Fruit fly (Drosophila melanogaster) Kc167 (cell line): ENCODE data around the gene CG43342.

Source experiments
- Myc ChIP-seq: fragments of >200 bp; optimal IDR thresholded peaks from 2 replicates; lab custom pipeline; 2017; ENCODE audit warnings: missing external identifiers
- Sin3A ChIP-seq: fragments of >200 bp; optimal IDR thresholded peaks from 2 replicates; lab custom pipeline; 2018; ENCODE audit warnings: missing external identifiers
- h ChIP-seq: fragments of >200 bp; optimal IDR thresholded peaks from 3 replicates; lab custom pipeline; 2018; ENCODE audit warnings: missing external identifiers
- insv ChIP-seq: fragments of >200 bp; optimal IDR thresholded peaks from 3 replicates; lab custom pipeline; 2018; ENCODE audit warnings: missing external identifiers
- psq ChIP-seq: fragments of >200 bp; optimal IDR thresholded peaks from 2 replicates; lab custom pipeline; 2017; ENCODE audit warnings: missing external identifiers
- ttk ChIP-seq: sonication (Bioruptor generic); optimal IDR thresholded peaks from 2 replicates; lab custom pipeline; 2017; ENCODE audit warnings: missing external identifiers

The CG43342 gene

DNA sequence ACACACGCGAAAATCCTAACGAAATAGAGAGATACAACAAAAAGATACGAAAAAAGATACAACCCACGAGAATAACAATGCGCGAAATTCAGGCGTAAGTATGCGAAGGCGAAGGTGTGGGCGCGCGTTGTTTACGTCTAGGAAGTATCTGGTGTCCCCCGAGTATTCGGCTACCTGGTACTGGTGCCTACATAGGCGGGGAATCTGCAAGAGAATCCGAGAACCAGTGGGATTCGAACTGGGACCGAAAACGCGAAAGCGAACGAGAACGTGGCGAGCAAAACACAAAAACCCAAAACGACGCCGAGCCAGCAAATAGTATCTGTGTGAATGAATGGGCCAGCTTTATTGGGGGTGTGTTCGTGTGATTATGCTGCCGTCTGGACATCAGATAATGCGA is 9.0 kb downstream of the CG43342 start:
- no peak for TF ChIP-seq Sin3A (lab: Kevin White, UChicago)
- TF ChIP-seq psq = no peak
- TF ChIP-seq ttk (lab: Kevin White, UChicago) = no peak
- no peak for TF ChIP-seq Myc (lab: Kevin White, UChicago)
- no peak for TF ChIP-seq h (lab: Kevin White, UChicago)
- TF ChIP-seq insv = no peak

DNA sequence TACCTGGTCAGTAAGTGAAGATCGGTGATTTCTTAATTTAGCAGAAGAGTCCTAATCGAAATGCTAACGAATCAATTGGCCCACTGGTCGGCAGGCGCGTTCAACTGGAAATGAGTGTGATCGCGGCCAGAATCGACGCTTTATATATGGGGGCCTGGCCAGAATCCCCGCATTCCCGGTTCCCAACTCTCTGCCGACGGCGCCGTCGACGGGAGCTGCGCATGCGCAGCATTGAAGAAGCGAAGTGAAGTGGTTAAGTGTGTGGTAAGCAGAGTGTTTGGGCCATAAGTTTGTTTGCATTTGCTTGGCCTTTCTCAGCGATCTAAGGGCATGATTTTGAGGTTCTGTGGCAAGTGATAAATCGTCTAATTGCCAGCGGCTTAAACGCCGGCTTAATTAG is 12.9 kb downstream of the CG43342 start, which contains the start of gene CG13857:
CG13857 (minus strand) TSS at position 101 of the 400 bp plus-strand sequence.
- TF ChIP-seq insv = no peak
- TF ChIP-seq h (lab: Kevin White, UChicago) = no peak
- TF ChIP-seq Myc (lab: Kevin White, UChicago) = no peak
- TF ChIP-seq ttk (lab: Kevin White, UChicago) = no peak
- no peak for TF ChIP-seq Sin3A (lab: Kevin White, UChicago)
- TF ChIP-seq psq = no peak

- TF ChIP-seq ttk (lab: Kevin White, UChicago) (no peak), psq (no peak), h (lab: Kevin White, UChicago) (no peak), Myc (lab: Kevin White, UChicago) (no peak)
These were observed 14.5 kb downstream of the CG43342 start for dm6 chr3R:22395409-22396178.

DNA sequence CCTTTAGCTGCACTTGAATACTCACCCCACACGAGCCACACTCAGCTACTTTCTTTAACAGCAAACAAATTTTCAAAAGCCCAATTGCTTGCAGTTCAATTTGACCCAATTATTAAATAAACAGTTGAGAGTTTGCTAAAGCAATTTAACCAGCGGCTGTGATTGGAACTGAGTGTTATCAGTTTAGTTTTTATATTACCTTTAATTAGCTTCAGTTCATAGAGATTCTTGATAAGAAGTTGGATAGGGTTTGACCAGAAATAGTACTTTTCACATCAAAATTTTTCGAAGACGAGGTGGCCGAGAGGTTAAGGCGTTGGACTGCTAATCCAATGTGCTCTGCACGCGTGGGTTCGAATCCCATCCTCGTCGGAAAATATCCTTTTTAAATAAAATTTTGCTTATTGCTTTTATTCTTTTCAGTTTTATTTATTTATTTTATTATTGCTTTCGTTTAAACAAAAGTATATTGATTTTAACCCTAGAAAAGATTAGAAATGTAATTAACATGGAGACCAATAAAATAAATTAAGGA is 15.2 kb downstream of the CG43342 start:
- TF ChIP-seq psq (no peak), insv (no peak), h (lab: Kevin White, UChicago) (no peak), ttk (lab: Kevin White, UChicago) (no peak)

dm6 chr3R:22397068-22397700 is 16.0 kb downstream of the CG43342 start:
- TF ChIP-seq Sin3A (lab: Kevin White, UChicago) (no peak), insv (no peak), Myc (lab: Kevin White, UChicago) (no peak), h (lab: Kevin White, UChicago) (no peak), psq (no peak), ttk (lab: Kevin White, UChicago) (no peak)

- no peak for TF ChIP-seq insv
- TF ChIP-seq ttk (lab: Kevin White, UChicago) = no peak
- TF ChIP-seq Sin3A (lab: Kevin White, UChicago) = no peak
- TF ChIP-seq Myc (lab: Kevin White, UChicago) = no peak
- TF ChIP-seq psq = no peak
- TF ChIP-seq h (lab: Kevin White, UChicago) = no peak
These were observed 19.1 kb downstream of the CG43342 start for dm6 chr3R:22400246-22400645.

- TF ChIP-seq ttk (lab: Kevin White, UChicago) (no peak), h (lab: Kevin White, UChicago) (no peak), insv (no peak), Sin3A (lab: Kevin White, UChicago) (no peak), Myc (lab: Kevin White, UChicago) (no peak), psq (no peak)
These were observed 21.2 kb downstream of the CG43342 start, which contains the start of gene CG13856 for dm6 chr3R:22402355-22402754. TSS of gene CG13856 (plus strand) at chr3R:22402655.

DNA sequence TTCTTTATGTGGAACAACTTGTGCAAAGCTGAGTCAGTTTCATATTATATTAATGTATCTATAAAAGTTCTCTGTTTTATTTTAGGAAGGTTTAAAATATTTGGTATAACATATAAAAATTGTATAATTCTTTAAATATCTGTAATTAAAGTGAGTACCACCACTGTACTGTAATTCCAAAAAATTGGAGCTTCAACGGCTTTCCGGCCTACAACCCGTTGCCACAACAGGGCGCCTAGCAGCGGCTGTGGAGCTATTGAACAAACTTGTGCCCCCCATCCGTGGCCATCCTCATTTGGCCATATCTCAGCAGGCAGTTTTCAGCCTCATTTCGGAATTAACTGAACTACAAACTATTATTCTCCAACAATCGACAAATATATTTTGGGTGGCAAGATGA is 24.5 kb downstream of the CG43342 start, which contains the start of gene CG13855:
CG13855 (plus strand) TSS at position 301 of the 400 bp plus-strand sequence.
- TF ChIP-seq psq (no peak), insv (no peak), h (lab: Kevin White, UChicago) (no peak)

DNA sequence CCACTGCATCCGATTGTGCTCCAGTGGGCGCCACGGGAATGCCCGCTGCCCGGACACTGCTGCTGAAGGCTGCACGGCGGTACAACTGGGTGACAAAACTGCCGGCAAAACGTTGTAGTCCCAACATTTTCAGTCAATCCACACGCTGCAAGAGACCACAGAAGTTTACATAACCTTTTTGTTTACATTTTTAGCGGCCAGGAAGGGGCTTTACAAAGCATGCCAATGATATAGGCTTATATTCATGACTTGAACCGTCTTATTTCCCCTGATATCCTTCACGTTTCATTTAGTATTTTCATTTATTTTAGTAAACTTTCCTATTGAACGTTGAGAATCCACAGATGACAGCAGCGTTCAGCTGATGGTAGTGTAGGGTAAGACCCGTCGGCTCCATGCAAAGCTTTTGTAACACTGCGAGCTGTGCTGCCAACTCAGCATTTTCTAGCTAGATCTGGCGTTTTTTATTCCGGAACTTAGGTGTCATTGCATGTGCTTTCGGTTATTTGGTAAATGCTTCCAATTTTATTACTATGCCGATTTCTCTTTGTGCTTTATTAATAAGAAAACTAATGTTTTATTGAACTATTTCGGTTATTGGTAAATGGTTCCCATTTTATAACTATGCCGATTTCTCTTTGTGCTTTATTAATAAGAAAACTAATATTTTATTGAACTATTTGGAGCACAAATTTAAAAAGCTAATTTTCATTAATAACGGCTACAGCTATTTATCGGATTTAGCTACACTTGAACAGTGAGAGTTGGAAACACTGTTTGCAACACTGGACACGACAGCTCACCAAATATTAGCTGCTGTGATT is 29.6 kb downstream of the CG43342 start, which contains the start of the genes CG13850 and lqfR:
CG13850 (minus strand) TSS at position 379 of the 824 bp plus-strand sequence.
lqfR (plus strand) TSS at position 765 of the 824 bp plus-strand sequence.
- TF ChIP-seq Sin3A (lab: Kevin White, UChicago) (no peak), ttk (lab: Kevin White, UChicago) (no peak), h (lab: Kevin White, UChicago) (no peak), insv (no peak), Myc (lab: Kevin White, UChicago) (no peak)

dm6 chr3R:22411879-22412587 is 30.9 kb downstream of the CG43342 start:
- TF ChIP-seq ttk (lab: Kevin White, UChicago) (no peak), insv (no peak), psq (no peak), Sin3A (lab: Kevin White, UChicago) (no peak), h (lab: Kevin White, UChicago) (no peak), Myc (lab: Kevin White, UChicago) (no peak)

DNA sequence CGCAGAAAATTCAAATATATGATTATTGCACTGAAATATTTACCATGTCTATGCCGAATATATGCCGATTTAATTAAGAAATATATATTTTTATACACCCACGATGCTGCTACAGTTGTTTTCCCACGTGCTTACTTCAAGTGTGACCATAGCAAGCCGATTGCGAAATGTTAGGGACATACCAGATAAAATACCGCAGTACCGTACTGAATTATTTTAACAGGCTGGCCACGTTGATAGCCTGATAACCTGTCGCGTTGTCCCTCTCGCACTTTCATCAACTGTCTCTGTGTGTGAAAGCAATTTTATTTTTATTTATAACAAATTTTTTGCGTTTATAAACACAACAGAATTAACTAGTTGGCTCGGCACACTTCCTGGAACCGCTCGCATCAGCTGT is 39.8 kb downstream of the CG43342 start, which contains the start of the genes Nop56 and mats:
Nop56 (minus strand) TSS at position 158 of the 400 bp plus-strand sequence.
mats (plus strand) TSS at position 251 of the 400 bp plus-strand sequence.
- TF ChIP-seq ttk (lab: Kevin White, UChicago) (no peak), Myc (lab: Kevin White, UChicago) (no peak), h (lab: Kevin White, UChicago) (no peak), Sin3A (lab: Kevin White, UChicago) (no peak), insv (no peak), psq (no peak)
